Fruit fly (Drosophila melanogaster) whole organism, embryonic: ENCODE data around the gene CG15550.
A peak's percentile ranks its signal among the peaks of the same experiment; 100 is the strongest.

Experiments
- Atf-2 ChIP-seq: fragments of 200-800 bp; sonication (Bioruptor generic); optimal IDR thresholded peaks from 2 replicates; lab custom pipeline; 2016; ENCODE audit warnings: missing biosample characterization, missing genetic modification characterization
- Atf6 ChIP-seq: fragments of 200-800 bp; sonication (Bioruptor generic); IDR thresholded peaks from 2 replicates; pipeline ENCODE4 v1.3.6; 2022; ENCODE audit warnings: missing biosample characterization, missing genetic modification characterization
- Bteb2 ChIP-seq: fragments of 200-800 bp; sonication (Bioruptor generic); optimal IDR thresholded peaks from 2 replicates; lab custom pipeline; 2016; ENCODE audit warnings: missing biosample characterization, missing genetic modification characterization
- CG1024 ChIP-seq: fragments of 200-800 bp; sonication (Bioruptor generic); IDR thresholded peaks from 2 replicates; pipeline ENCODE4 v1.3.6; 2022; ENCODE audit warnings: missing biosample characterization, missing genetic modification characterization
- CG10431 ChIP-seq: fragments of 200-800 bp; sonication (Bioruptor generic); optimal IDR thresholded peaks from 3 replicates; lab custom pipeline; 2018; ENCODE audit warnings: missing biosample characterization, mild to moderate bottlenecking, missing genetic modification characterization
- CG10462 ChIP-seq: fragments of 200-800 bp; sonication (Bioruptor generic); optimal IDR thresholded peaks from 2 replicates; lab custom pipeline; 2016; ENCODE audit warnings: missing biosample characterization, missing genetic modification characterization
- CG10565 ChIP-seq: fragments of 200-800 bp; sonication (Bioruptor generic); optimal IDR thresholded peaks from 3 replicates; lab custom pipeline; 2016; ENCODE audit warnings: missing biosample characterization, mild to moderate bottlenecking, missing genetic modification characterization
- CG10979 ChIP-seq: fragments of 200-800 bp; sonication (Bioruptor generic); optimal IDR thresholded peaks from 2 replicates; lab custom pipeline; 2018; ENCODE audit warnings: missing biosample characterization, mild to moderate bottlenecking, missing genetic modification characterization, moderate library complexity
- CG11093 ChIP-seq: fragments of 200-800 bp; sonication (Bioruptor generic); IDR thresholded peaks from 3 replicates; pipeline ENCODE4 v1.3.6; 2022; ENCODE audit warnings: missing biosample characterization, missing genetic modification characterization
- CG12299 ChIP-seq: fragments of 200-800 bp; sonication (Bioruptor generic); optimal IDR thresholded peaks from 2 replicates; lab custom pipeline; 2018; ENCODE audit warnings: missing biosample characterization, mild to moderate bottlenecking, missing genetic modification characterization
- CG1233 ChIP-seq: fragments of 200-800 bp; sonication (Bioruptor generic); optimal IDR thresholded peaks from 4 replicates; lab custom pipeline; 2018; ENCODE audit warnings: missing biosample characterization, mild to moderate bottlenecking, missing genetic modification characterization
- CG13296 ChIP-seq: fragments of 200-800 bp; sonication (Bioruptor generic); optimal IDR thresholded peaks from 3 replicates; lab custom pipeline; 2018; ENCODE audit warnings: missing biosample characterization, mild to moderate bottlenecking, missing genetic modification characterization
- CG13624 ChIP-seq: fragments of 200-800 bp; sonication (Bioruptor generic); optimal IDR thresholded peaks from 2 replicates; lab custom pipeline; 2016; ENCODE audit warnings: missing biosample characterization, missing genetic modification characterization
- CG17385 ChIP-seq: fragments of 200-800 bp; sonication (Bioruptor generic); optimal IDR thresholded peaks from 3 replicates; lab custom pipeline; 2018; ENCODE audit warnings: missing biosample characterization, mild to moderate bottlenecking, missing genetic modification characterization
- CG17802 ChIP-seq: fragments of 200-800 bp; sonication (Bioruptor generic); optimal IDR thresholded peaks from 2 replicates; lab custom pipeline; 2018; ENCODE audit warnings: missing biosample characterization, mild to moderate bottlenecking, missing genetic modification characterization, moderate library complexity
- CG2889 ChIP-seq: fragments of 200-800 bp; sonication (Bioruptor generic); IDR thresholded peaks from 3 replicates; pipeline ENCODE4 v1.3.6; 2022; ENCODE audit warnings: missing biosample characterization, missing genetic modification characterization
- CG3407 ChIP-seq: fragments of 200-800 bp; sonication (Bioruptor generic); optimal IDR thresholded peaks from 2 replicates; lab custom pipeline; 2018; ENCODE audit warnings: missing biosample characterization, mild to moderate bottlenecking, missing genetic modification characterization
- CG3995 ChIP-seq: fragments of 200-800 bp; sonication (Bioruptor generic); optimal IDR thresholded peaks from 3 replicates; lab custom pipeline; 2016; ENCODE audit warnings: missing biosample characterization, missing genetic modification characterization
- CG5245 ChIP-seq: fragments of 200-800 bp; sonication (Bioruptor generic); optimal IDR thresholded peaks from 3 replicates; lab custom pipeline; 2016; ENCODE audit warnings: missing biosample characterization, missing genetic modification characterization
- CG8359 ChIP-seq: fragments of 200-800 bp; sonication (Bioruptor generic); optimal IDR thresholded peaks from 2 replicates; lab custom pipeline; 2017; ENCODE audit warnings: missing biosample characterization, mild to moderate bottlenecking, missing genetic modification characterization, borderline replicate concordance
- CG9609 ChIP-seq: fragments of 200-800 bp; sonication (Bioruptor generic); optimal IDR thresholded peaks from 3 replicates; lab custom pipeline; 2016; ENCODE audit warnings: missing biosample characterization, missing genetic modification characterization
- Eip74EF ChIP-seq, 2 experiments: fragments of 200-800 bp in 1 of 2; fragments of >200 bp in 1 of 2; sonication (Bioruptor generic) in 1 of 2; optimal IDR thresholded peaks; 2 replicates each; lab custom pipeline; 2017 to 2019; ENCODE audit warnings: missing biosample characterization in 2 of 2, missing genetic modification characterization in 2 of 2, mild to moderate bottlenecking in 1 of 2, moderate library complexity in 1 of 2
- Hmx ChIP-seq: fragments of 200-800 bp; sonication (Bioruptor generic); optimal IDR thresholded peaks from 2 replicates; lab custom pipeline; 2016; ENCODE audit warnings: missing biosample characterization, missing genetic modification characterization
- Lhr ChIP-seq: fragments of 200-800 bp; sonication (Bioruptor generic); optimal IDR thresholded peaks from 3 replicates; lab custom pipeline; 2017; ENCODE audit warnings: mild to moderate bottlenecking, missing biosample characterization, missing genetic modification reagents, missing genetic modification characterization
- Rx ChIP-seq: fragments of 200-800 bp; sonication (Bioruptor generic); IDR thresholded peaks from 2 replicates; pipeline ENCODE4 v1.3.6; 2022; ENCODE audit warnings: missing biosample characterization, missing genetic modification characterization
- ab ChIP-seq: fragments of 200-800 bp; sonication (Bioruptor generic); optimal IDR thresholded peaks from 2 replicates; lab custom pipeline; 2016; ENCODE audit warnings: missing biosample characterization, missing genetic modification characterization
- ase ChIP-seq: fragments of 200-800 bp; sonication (Bioruptor generic); IDR thresholded peaks from 3 replicates; pipeline ENCODE4 v1.3.6; 2022; ENCODE audit warnings: missing biosample characterization, missing genetic modification characterization
- cas ChIP-seq: fragments of 200-800 bp; sonication (Bioruptor generic); IDR thresholded peaks from 2 replicates; pipeline ENCODE4 v1.3.6; 2022; ENCODE audit warnings: missing biosample characterization, missing genetic modification characterization
- chm ChIP-seq: fragments of 200-800 bp; sonication (Bioruptor generic); IDR thresholded peaks from 2 replicates; pipeline ENCODE4 v1.3.6; 2022; ENCODE audit warnings: missing biosample characterization, missing genetic modification characterization
- chn ChIP-seq: fragments of 200-800 bp; sonication (Bioruptor generic); optimal IDR thresholded peaks from 2 replicates; lab custom pipeline; 2016; ENCODE audit warnings: missing biosample characterization, missing genetic modification characterization
- danr ChIP-seq: fragments of 200-800 bp; sonication (Bioruptor generic); IDR thresholded peaks from 2 replicates; pipeline ENCODE4 v1.3.6; 2022; ENCODE audit warnings: missing biosample characterization, missing genetic modification characterization
- disco-r ChIP-seq: fragments of 200-800 bp; sonication (Bioruptor generic); optimal IDR thresholded peaks from 2 replicates; lab custom pipeline; 2016; ENCODE audit warnings: missing biosample characterization, missing genetic modification characterization
- emc ChIP-seq: fragments of 200-800 bp; sonication (Bioruptor generic); optimal IDR thresholded peaks from 2 replicates; lab custom pipeline; 2016; ENCODE audit warnings: missing biosample characterization, missing genetic modification characterization
- ftz-f1 ChIP-seq: fragments of 200-800 bp; sonication (Bioruptor generic); optimal IDR thresholded peaks from 2 replicates; lab custom pipeline; 2016; ENCODE audit warnings: missing biosample characterization, missing genetic modification characterization
- gfzf ChIP-seq: fragments of 200-800 bp; sonication (Bioruptor generic); optimal IDR thresholded peaks from 2 replicates; lab custom pipeline; 2016; ENCODE audit warnings: missing biosample characterization, mild to moderate bottlenecking, missing genetic modification characterization, moderate library complexity
- gro ChIP-seq: fragments of 200-800 bp; sonication (Bioruptor generic); optimal IDR thresholded peaks from 2 replicates; lab custom pipeline; 2016; ENCODE audit warnings: missing biosample characterization, missing genetic modification characterization
- hth ChIP-seq: fragments of >200 bp; optimal IDR thresholded peaks from 2 replicates; lab custom pipeline; 2017; ENCODE audit warnings: inconsistent platforms
- ken ChIP-seq: fragments of 200-800 bp; sonication (Bioruptor generic); IDR thresholded peaks from 3 replicates; pipeline ENCODE4 v1.3.6; 2022; ENCODE audit warnings: missing biosample characterization, missing genetic modification characterization
- nom ChIP-seq: fragments of 200-800 bp; sonication (Bioruptor generic); optimal IDR thresholded peaks from 2 replicates; lab custom pipeline; 2017; ENCODE audit warnings: missing biosample characterization, missing genetic modification characterization, mild to moderate bottlenecking, moderate library complexity, missing genetic modification reagents
- org-1 ChIP-seq: fragments of 200-800 bp; sonication (Bioruptor generic); optimal IDR thresholded peaks from 2 replicates; lab custom pipeline; 2017; ENCODE audit warnings: missing biosample characterization, missing genetic modification characterization
- pan ChIP-seq, 4 experiments: fragments of >200 bp in 3 of 4; fragments of 200-800 bp in 1 of 4; sonication (Bioruptor generic) in 1 of 4; optimal IDR thresholded peaks in 3 of 4; IDR thresholded peaks in 1 of 4; 2 replicates each; pipeline versions ENCODE4 v1.3.6 to Lab custom; 2017 to 2022; ENCODE audit warnings: missing biosample characterization in 2 of 4, missing genetic modification characterization in 2 of 4, mixed read lengths in 1 of 4
- pros ChIP-seq: fragments of 200-800 bp; sonication (Bioruptor generic); optimal IDR thresholded peaks from 3 replicates; lab custom pipeline; 2019; ENCODE audit warnings: missing biosample characterization, mild to moderate bottlenecking, missing genetic modification characterization, moderate library complexity
- rib ChIP-seq: fragments of 200-800 bp; sonication (Bioruptor generic); IDR thresholded peaks from 2 replicates; pipeline ENCODE4 v1.3.6; 2022; ENCODE audit warnings: missing biosample characterization, missing genetic modification characterization
- salm ChIP-seq: fragments of 200-800 bp; sonication (Bioruptor generic); optimal IDR thresholded peaks from 2 replicates; lab custom pipeline; 2018; ENCODE audit warnings: missing biosample characterization, mild to moderate bottlenecking, missing genetic modification characterization
- sisA ChIP-seq: fragments of 200-800 bp; sonication (Bioruptor generic); IDR thresholded peaks from 2 replicates; pipeline ENCODE4 v1.3.6; 2022; ENCODE audit warnings: missing biosample characterization, missing genetic modification characterization
- stwl ChIP-seq: fragments of 200-800 bp; sonication (Bioruptor generic); optimal IDR thresholded peaks from 3 replicates; lab custom pipeline; 2018; ENCODE audit warnings: missing biosample characterization, mild to moderate bottlenecking, missing genetic modification characterization, moderate library complexity
- tup ChIP-seq: fragments of 200-800 bp; sonication (Bioruptor generic); optimal IDR thresholded peaks from 2 replicates; lab custom pipeline; 2016; ENCODE audit warnings: missing biosample characterization, mild to moderate bottlenecking, missing genetic modification characterization, moderate library complexity

CG15550 gene

DNA sequence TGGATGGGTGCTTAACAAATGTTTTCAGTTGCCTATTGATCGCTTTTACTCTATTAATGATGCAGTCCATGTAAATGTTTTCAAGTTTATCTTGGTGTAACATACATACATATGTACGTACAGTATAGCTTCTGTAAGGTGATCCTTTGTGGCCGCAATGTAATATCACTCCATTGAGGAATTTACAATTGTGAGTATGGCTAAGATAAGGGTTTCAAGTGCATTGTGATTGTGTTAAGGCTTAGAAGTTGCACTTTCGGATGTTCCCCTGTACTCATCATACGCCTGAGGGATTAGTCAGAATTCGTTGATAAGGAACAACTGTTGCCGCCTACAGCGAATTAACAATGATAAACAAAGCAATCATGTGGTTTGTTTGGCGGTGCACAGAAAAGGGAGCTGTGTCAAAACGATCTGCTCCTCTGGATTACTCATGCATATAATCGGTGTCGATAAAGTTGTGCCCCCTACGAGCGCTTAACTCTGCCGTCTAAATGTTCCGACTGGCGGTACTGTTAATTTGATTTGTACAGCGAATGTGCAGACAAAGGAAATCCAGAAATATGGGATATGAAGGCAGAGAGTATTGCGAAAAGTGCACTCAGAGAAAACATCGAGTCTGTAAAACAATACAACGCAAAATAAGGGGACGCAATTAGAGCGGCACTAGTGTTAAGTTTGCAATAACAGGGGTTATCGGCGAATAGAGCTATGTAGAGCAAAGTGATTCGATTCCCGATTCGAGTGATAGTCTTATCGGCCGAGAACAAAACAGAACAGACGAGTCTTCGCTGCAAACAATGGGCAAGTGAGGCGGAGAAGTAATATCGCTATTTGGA is 49.0 kb downstream of the CG15550 start (continued):
- TF ChIP-seq Bteb2 (GFP tag; lab: Kevin White, UChicago) (peak; percentile 28), ftz-f1 (GFP tag; lab: Kevin White, UChicago) (no peak), org-1 (GFP tag; lab: Kevin White, UChicago) (peak; percentile 2), gro (no peak), CG10979 (tag; lab: Kevin White, UChicago) (peak; percentile 61), pan (optimal IDR thresholded peaks at IDR 0.05; lab: Kevin White, UChicago) (no peak), pan (GFP tag; optimal IDR thresholded peaks at IDR 0.05 in 1 of 2, IDR thresholded peaks at IDR 0.05 in 1 of 2) (peak in 1 of 2 experiments; percentile 82), CG10565 (no peak), CG10431 (no peak), CG17385 (GFP tag; lab: Kevin White, UChicago) (peak; percentile 55), CG13296 (GFP tag; lab: Kevin White, UChicago) (peak; percentile 34), stwl (tag; lab: Kevin White, UChicago) (no peak), CG1233 (GFP tag; lab: Kevin White, UChicago) (peak; percentile 28), CG13624 (GFP tag; lab: Kevin White, UChicago) (peak; percentile 52), CG3995 (GFP tag; lab: Kevin White, UChicago) (peak; percentile 1), Atf-2 (peak; percentile 60), ab (GFP tag; lab: Kevin White, UChicago) (no peak), cas (peak; percentile 35; the same call in 1 of the 2 replicates), hth (lab: Kevin White, UChicago) (no peak), Hmx (GFP tag; lab: Kevin White, UChicago) (no peak), CG10462 (GFP tag; lab: Kevin White, UChicago) (peak; percentile 33), CG2889 (GFP tag; lab: Robert Waterston, UW) (no peak), emc (GFP tag; lab: Kevin White, UChicago) (peak; percentile 24), Rx (GFP tag; lab: Robert Waterston, UW) (peak; percentile 59; the same call in 1 of the 2 replicates), CG1024 (GFP tag; lab: Robert Waterston, UW) (peak; percentile 71), danr (GFP tag; lab: Robert Waterston, UW) (no peak), CG12299 (no peak), CG9609 (GFP tag; lab: Kevin White, UChicago) (peak; percentile 33), CG11093 (GFP tag; lab: Robert Waterston, UW) (peak; percentile 61; the same call in 2 of the 3 replicates), disco-r (GFP tag; lab: Kevin White, UChicago) (no peak), CG3407 (GFP tag; lab: Kevin White, UChicago) (peak; percentile 22), ase (GFP tag; lab: Robert Waterston, UW) (0 out of 3 replicates have a peak, but pooled peaks have one; percentile 29), gfzf (GFP tag; lab: Kevin White, UChicago) (no peak), CG8359 (no peak), salm (tag; lab: Kevin White, UChicago) (peak; percentile 29), pros (no peak), rib (no peak), tup (GFP tag; lab: Kevin White, UChicago) (peak; percentile 4), chn (peak; percentile 27), Lhr (GFP tag; lab: Kevin White, UChicago) (no peak), Atf6 (GFP tag; lab: Robert Waterston, UW) (peak; percentile 40; the same call in 1 of the 2 replicates), CG17802 (tag; lab: Kevin White, UChicago) (peak; percentile 23), ken (GFP tag; lab: Robert Waterston, UW) (peak; percentile 79), nom (GFP tag; lab: Kevin White, UChicago) (peak; percentile 37), Eip74EF (GFP tag; optimal IDR thresholded peaks at IDR 0.05; lab: Kevin White, UChicago) (no peak), CG5245 (GFP tag; lab: Kevin White, UChicago) (peak; percentile 57), sisA (GFP tag; lab: Robert Waterston, UW) (peak; percentile 65), chm (peak; percentile 80)
